Fruit fly (Drosophila melanogaster) whole organism, embryonic: ENCODE measurements around the gene CG14036.

Source experiments
- Asciz ChIP-seq: fragments of 200-800 bp; sonication (Bioruptor generic); optimal IDR thresholded peaks from 2 replicates; lab custom pipeline; 2017; ENCODE audit warnings: missing biosample characterization, mild to moderate bottlenecking, missing genetic modification characterization, missing genetic modification reagents
- CG10654 ChIP-seq: fragments of 200-800 bp; sonication (Bioruptor generic); optimal IDR thresholded peaks from 2 replicates; lab custom pipeline; 2016; ENCODE audit warnings: missing biosample characterization, missing genetic modification characterization
- CG12236 ChIP-seq: fragments of 200-800 bp; sonication (Bioruptor generic); optimal IDR thresholded peaks from 2 replicates; lab custom pipeline; 2016; ENCODE audit warnings: missing biosample characterization, missing genetic modification characterization
- CG12299 ChIP-seq: fragments of 200-800 bp; sonication (Bioruptor generic); optimal IDR thresholded peaks from 2 replicates; lab custom pipeline; 2018; ENCODE audit warnings: missing biosample characterization, mild to moderate bottlenecking, missing genetic modification characterization
- CG13287 ChIP-seq: fragments of 200-800 bp; sonication (Bioruptor generic); IDR thresholded peaks from 2 replicates; pipeline ENCODE4 v1.3.6; 2022; ENCODE audit warnings: missing biosample characterization, missing genetic modification characterization; ENCODE audit not compliant: partially characterized antibody
- CG17802 ChIP-seq: fragments of 200-800 bp; sonication (Bioruptor generic); optimal IDR thresholded peaks from 2 replicates; lab custom pipeline; 2018; ENCODE audit warnings: missing biosample characterization, mild to moderate bottlenecking, missing genetic modification characterization, moderate library complexity
- CG31388 ChIP-seq: fragments of 200-800 bp; sonication (Bioruptor generic); optimal IDR thresholded peaks from 2 replicates; lab custom pipeline; 2016; ENCODE audit warnings: missing biosample characterization, missing genetic modification characterization
- CG34376 ChIP-seq: fragments of 200-800 bp; sonication (Bioruptor generic); optimal IDR thresholded peaks from 2 replicates; lab custom pipeline; 2018; ENCODE audit warnings: missing biosample characterization, mild to moderate bottlenecking, missing genetic modification characterization
- CG42726 ChIP-seq: fragments of 200-800 bp; sonication (Bioruptor generic); IDR thresholded peaks from 2 replicates; pipeline ENCODE4 v1.3.6; 2022; ENCODE audit warnings: missing biosample characterization, missing genetic modification characterization; ENCODE audit not compliant: partially characterized antibody
- CG6175 ChIP-seq: fragments of 200-800 bp; sonication (Bioruptor generic); IDR thresholded peaks from 3 replicates; pipeline ENCODE4 v1.3.6; 2022; ENCODE audit warnings: missing biosample characterization, missing genetic modification characterization
- CG7963 ChIP-seq: fragments of 200-800 bp; sonication (Bioruptor generic); IDR thresholded peaks from 3 replicates; pipeline ENCODE4 v1.3.6; 2022; ENCODE audit warnings: missing biosample characterization, missing genetic modification characterization; ENCODE audit not compliant: partially characterized antibody
- CG8765 ChIP-seq: fragments of 200-800 bp; sonication (Bioruptor generic); IDR thresholded peaks from 2 replicates; pipeline ENCODE4 v1.3.6; 2022; ENCODE audit warnings: missing biosample characterization, missing genetic modification characterization
- CG9817 ChIP-seq: fragments of 200-800 bp; sonication (Bioruptor generic); optimal IDR thresholded peaks from 2 replicates; lab custom pipeline; 2018; ENCODE audit warnings: missing biosample characterization, mild to moderate bottlenecking, missing genetic modification characterization, moderate library complexity
- D19B ChIP-seq: fragments of 200-800 bp; sonication (Bioruptor generic); optimal IDR thresholded peaks from 2 replicates; lab custom pipeline; 2017; ENCODE audit warnings: missing biosample characterization, mild to moderate bottlenecking, missing genetic modification characterization
- Dll ChIP-seq: fragments of 200-800 bp; sonication (Bioruptor generic); IDR thresholded peaks from 4 replicates; pipeline ENCODE4 v1.3.6; 2022; ENCODE audit warnings: missing biosample characterization, missing genetic modification characterization; ENCODE audit not compliant: partially characterized antibody
- Drgx ChIP-seq: fragments of 200-800 bp; sonication (Bioruptor generic); IDR thresholded peaks from 2 replicates; pipeline ENCODE4 v1.3.6; 2022; ENCODE audit warnings: missing biosample characterization, missing genetic modification characterization
- HLH4C ChIP-seq: fragments of 200-800 bp; sonication (Bioruptor generic); IDR thresholded peaks from 3 replicates; pipeline ENCODE4 v1.3.6; 2022; ENCODE audit warnings: missing biosample characterization, missing genetic modification characterization; ENCODE audit not compliant: partially characterized antibody
- MESR4 ChIP-seq: fragments of 200-800 bp; sonication (Bioruptor generic); optimal IDR thresholded peaks from 2 replicates; lab custom pipeline; 2018; ENCODE audit warnings: missing biosample characterization, mild to moderate bottlenecking, missing genetic modification characterization, moderate library complexity
- Trl ChIP-seq, 3 experiments: fragments of >200 bp in 2 of 3; fragments of 200-800 bp in 1 of 3; sonication (Bioruptor generic) in 1 of 3; optimal IDR thresholded peaks; 2 replicates in 1 of 3; 3 replicates in 2 of 3; lab custom pipeline; 2016 to 2017; ENCODE audit warnings: missing biosample characterization in 1 of 3, missing genetic modification characterization in 1 of 3
- al ChIP-seq: fragments of 200-800 bp; sonication (Bioruptor generic); IDR thresholded peaks from 2 replicates; pipeline ENCODE4 v1.3.6; 2022; ENCODE audit warnings: missing biosample characterization, missing genetic modification characterization
- chif ChIP-seq, 2 experiments: fragments of 200-800 bp; sonication (Bioruptor generic); optimal IDR thresholded peaks; 3 replicates each; lab custom pipeline; 2016; ENCODE audit warnings: missing biosample characterization in 2 of 2, missing genetic modification characterization in 2 of 2
- da ChIP-seq: fragments of 200-800 bp; sonication (Bioruptor generic); optimal IDR thresholded peaks from 2 replicates; lab custom pipeline; 2016; ENCODE audit warnings: missing biosample characterization, missing genetic modification characterization
- eve ChIP-seq, 2 experiments: fragments of >200 bp; optimal IDR thresholded peaks; 2 replicates each; lab custom pipeline; 2017; ENCODE audit warnings: missing biosample characterization in 2 of 2, missing genetic modification characterization in 2 of 2
- gsb-n ChIP-seq: fragments of 200-800 bp; sonication (Bioruptor generic); optimal IDR thresholded peaks from 3 replicates; lab custom pipeline; 2018; ENCODE audit warnings: missing biosample characterization, mild to moderate bottlenecking, missing genetic modification characterization
- hbn ChIP-seq: fragments of 200-800 bp; sonication (Bioruptor generic); IDR thresholded peaks from 2 replicates; pipeline ENCODE4 v1.3.6; 2022; ENCODE audit warnings: missing biosample characterization, missing genetic modification characterization; ENCODE audit not compliant: partially characterized antibody
- mam ChIP-seq: fragments of 200-800 bp; sonication (Bioruptor generic); optimal IDR thresholded peaks from 3 replicates; lab custom pipeline; 2016; ENCODE audit warnings: missing biosample characterization, missing genetic modification characterization
- pnt ChIP-seq: fragments of 200-800 bp; sonication (Bioruptor generic); optimal IDR thresholded peaks from 3 replicates; lab custom pipeline; 2016; ENCODE audit warnings: missing biosample characterization, missing genetic modification characterization
- schlank ChIP-seq: fragments of 200-800 bp; sonication (Bioruptor generic); optimal IDR thresholded peaks from 2 replicates; lab custom pipeline; 2018; ENCODE audit warnings: missing biosample characterization, mild to moderate bottlenecking, missing genetic modification characterization

The CG14036 gene

DNA sequence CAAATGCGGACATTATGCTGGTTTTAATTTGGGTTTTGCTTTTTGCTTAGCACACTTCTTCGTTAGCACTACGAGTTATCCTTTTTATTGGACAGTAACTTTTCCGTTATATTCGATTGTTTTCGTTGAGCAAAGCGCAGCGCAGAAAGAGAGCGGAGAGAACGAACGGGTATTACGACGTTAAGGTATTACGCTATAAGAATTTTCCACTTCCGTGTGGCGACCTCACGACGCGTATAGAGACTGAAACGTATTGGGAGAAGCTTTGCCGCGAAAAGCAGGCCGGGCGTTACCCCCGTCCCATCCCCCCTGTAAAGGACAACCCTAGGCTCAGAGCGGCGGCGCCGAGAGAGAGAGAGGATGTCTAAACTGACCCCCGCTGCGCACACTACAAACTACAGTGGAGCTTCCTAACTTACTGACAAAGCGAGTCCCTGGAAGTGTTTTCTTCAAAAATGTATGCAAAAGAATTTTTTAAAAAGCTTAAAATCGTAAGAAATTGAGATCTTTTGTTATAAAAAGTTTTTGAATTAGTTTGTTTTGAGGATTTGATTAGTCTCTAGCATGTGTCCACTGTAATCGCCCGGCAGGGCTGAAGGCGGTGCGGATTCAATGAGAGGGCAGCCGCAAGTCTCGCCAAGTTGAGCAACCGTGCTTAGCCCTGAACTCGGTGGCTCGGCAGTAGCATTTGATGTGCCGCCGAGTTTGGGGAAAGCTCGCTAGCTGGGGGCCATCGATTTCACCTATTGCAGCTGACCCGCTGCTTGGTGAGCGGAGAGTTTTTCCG lies 49.9 kb downstream of the CG14036 start (continued):
- TF ChIP-seq CG12299 (tag; lab: Kevin White, UChicago) (peak; percentile 95), eve (GFP tag; optimal IDR thresholded peaks at IDR 0.05; lab: Kevin White, UChicago) (no peak), CG17802 (tag; lab: Kevin White, UChicago) (peak; percentile 72), mam (peak; percentile 98), pnt (GFP tag; lab: Kevin White, UChicago) (peak; percentile 94), al (GFP tag; lab: Robert Waterston, UW) (peak; percentile 92), CG13287 (no peak), chif (GFP tag; optimal IDR thresholded peaks at IDR 0.05; lab: Kevin White, UChicago) (peak; percentile 93 to 94), gsb-n (tag; lab: Kevin White, UChicago) (peak; percentile 88), Trl (optimal IDR thresholded peaks at IDR 0.05; lab: Kevin White, UChicago) (peak; percentile 34 to 48), Trl (GFP tag; optimal IDR thresholded peaks at IDR 0.05; lab: Kevin White, UChicago) (peak; percentile 92), hbn (GFP tag; lab: Robert Waterston, UW) (no peak), CG34376 (GFP tag; lab: Kevin White, UChicago) (peak; percentile 97), da (GFP tag; lab: Kevin White, UChicago) (peak; percentile 78), schlank (peak; percentile 94), Asciz (GFP tag; lab: Kevin White, UChicago) (peak; percentile 89), CG42726 (no peak), CG31388 (GFP tag; lab: Kevin White, UChicago) (peak; percentile 79), CG7963 (GFP tag; lab: Robert Waterston, UW) (no peak), Drgx (GFP tag; lab: Robert Waterston, UW) (peak; percentile 91), D19B (GFP tag; lab: Kevin White, UChicago) (peak; percentile 84), CG6175 (GFP tag; lab: Robert Waterston, UW) (peak; percentile 93), CG12236 (GFP tag; lab: Kevin White, UChicago) (peak; percentile 84), Dll (GFP tag; lab: Robert Waterston, UW) (no peak), MESR4 (GFP tag; lab: Kevin White, UChicago) (peak; percentile 34), CG9817 (tag; lab: Kevin White, UChicago) (peak; percentile 96), CG10654 (peak; percentile 91), CG8765 (GFP tag; lab: Robert Waterston, UW) (peak; percentile 83), HLH4C (no peak)
- TF ChIP-seq, all 482 proteins: peak for 424
